Worm (Caenorhabditis elegans): Measurements from ENCODE around the gene K01A12.3.

The K01A12.3 gene

ce11 chrX:8608756-8609155 is 16.2 kb downstream of the K01A12.3 start (continued):
- TF ChIP-seq B0035.1 (tag; optimal IDR thresholded peaks at IDR 0.05) (no peak), B0019.2 (GFP tag; conservative IDR thresholded peaks at IDR 0.05) (no peak), Y67H2A.10 (GFP tag; conservative IDR thresholded peaks at IDR 0.05) (no peak; the same call in 1 of the 2 replicates), madf-8 (GFP tag; conservative IDR thresholded peaks at IDR 0.05) (no peak), let-526 (GFP tag; IDR thresholded peaks at IDR 0.05) (peak; percentile 73), egl-18 (GFP tag; IDR thresholded peaks at IDR 0.05) (no peak), B0336.3 (GFP tag; IDR thresholded peaks at IDR 0.05) (no peak), cebp-2 (GFP tag; IDR thresholded peaks at IDR 0.05) (0 out of 2 replicates have a peak, but pooled peaks have one; percentile 67), ztf-25 (GFP tag; IDR thresholded peaks at IDR 0.05) (peak; percentile 27; the same call in 1 of the 2 replicates), bed-2 (GFP tag; IDR thresholded peaks at IDR 0.05) (no peak), ama-1 (optimal IDR thresholded peaks at IDR 0.05) (no peak), ama-1 (GFP tag; optimal IDR thresholded peaks at IDR 0.05) (peak in 1 of 2 experiments; percentile 67), xnd-1 (tag; optimal IDR thresholded peaks at IDR 0.05) (no peak), zfh-2 (GFP tag; conservative IDR thresholded peaks at IDR 0.05) (no peak), fkh-3 (tag; optimal IDR thresholded peaks at IDR 0.05) (no peak), F39B2.1 (GFP tag; IDR thresholded peaks at IDR 0.05) (no peak), sptf-2 (GFP tag; optimal IDR thresholded peaks at IDR 0.05) (peak; percentile 24), ztf-28 (GFP tag; IDR thresholded peaks at IDR 0.05) (0 out of 2 replicates have a peak, but pooled peaks have one; percentile 58), attf-5 (GFP tag; optimal IDR thresholded peaks at IDR 0.05) (peak; percentile 2), egrh-3 (GFP tag; IDR thresholded peaks at IDR 0.05) (no peak), C06A6.2 (GFP tag; conservative IDR thresholded peaks at IDR 0.05) (no peak), K12H6.12 (tag; optimal IDR thresholded peaks at IDR 0.05) (no peak), ztf-22 (GFP tag; optimal IDR thresholded peaks at IDR 0.05) (no peak), lin-40 (tag; optimal IDR thresholded peaks at IDR 0.05) (peak; percentile 50), hlh-26 (GFP tag; conservative IDR thresholded peaks at IDR 0.05) (no peak), lag-1 (GFP tag; IDR thresholded peaks at IDR 0.05) (no peak), ztf-18 (tag; optimal IDR thresholded peaks at IDR 0.05) (peak; percentile 55), aptf-3 (GFP tag; IDR thresholded peaks at IDR 0.05) (no peak), F49E8.2 (tag; optimal IDR thresholded peaks at IDR 0.05; ENCODE audit: insufficient read depth) (no peak), ceh-40 (GFP tag; IDR thresholded peaks at IDR 0.05) (peak; percentile 46; the same call in 1 of the 2 replicates), ZK185.1 (tag; optimal IDR thresholded peaks at IDR 0.05; ENCODE audit: poor library complexity, severe bottlenecking) (peak; percentile 92), dox-1 (GFP tag; IDR thresholded peaks at IDR 0.05) (no peak), F57A8.1 (GFP tag; optimal IDR thresholded peaks at IDR 0.05) (no peak), pha-4 (tag; optimal IDR thresholded peaks at IDR 0.05) (no peak), madf-10 (tag; optimal IDR thresholded peaks at IDR 0.05) (no peak), F33H1.4 (GFP tag; IDR thresholded peaks at IDR 0.05) (no peak), hrde-1 (tag; optimal IDR thresholded peaks at IDR 0.05; ENCODE audit: borderline replicate concordance) (peak; percentile 53), die-1 (tag; optimal IDR thresholded peaks at IDR 0.05) (peak; percentile 72), him-1 (tag; optimal IDR thresholded peaks at IDR 0.05) (peak; percentile 79), egl-44 (GFP tag; IDR thresholded peaks at IDR 0.05) (no peak), ceh-58 (GFP tag; IDR thresholded peaks at IDR 0.05) (peak; percentile 77; the same call in 1 of the 2 replicates), ztf-26 (tag; optimal IDR thresholded peaks at IDR 0.05) (peak; percentile 73), cebp-1 (GFP tag; IDR thresholded peaks at IDR 0.05) (no peak), cebp-1 (tag; optimal IDR thresholded peaks at IDR 0.05) (no peak), hsf-1 (GFP tag; IDR thresholded peaks at IDR 0.05) (no peak), bed-1 (GFP tag; IDR thresholded peaks at IDR 0.05) (0 out of 2 replicates have a peak, but pooled peaks have one; percentile 69), ceh-27 (GFP tag; optimal IDR thresholded peaks at IDR 0.05) (no peak), lsl-1 (GFP tag; optimal IDR thresholded peaks at IDR 0.05) (no peak), F52B5.7 (tag; optimal IDR thresholded peaks at IDR 0.05) (peak; percentile 16), mel-28 (tag; optimal IDR thresholded peaks at IDR 0.05; ENCODE audit: borderline replicate concordance) (no peak)

Measured in whole organism, young adult.